Fruit fly (Drosophila melanogaster): Measurements from ENCODE around the gene CG43816.

Gene CG43816

DNA sequence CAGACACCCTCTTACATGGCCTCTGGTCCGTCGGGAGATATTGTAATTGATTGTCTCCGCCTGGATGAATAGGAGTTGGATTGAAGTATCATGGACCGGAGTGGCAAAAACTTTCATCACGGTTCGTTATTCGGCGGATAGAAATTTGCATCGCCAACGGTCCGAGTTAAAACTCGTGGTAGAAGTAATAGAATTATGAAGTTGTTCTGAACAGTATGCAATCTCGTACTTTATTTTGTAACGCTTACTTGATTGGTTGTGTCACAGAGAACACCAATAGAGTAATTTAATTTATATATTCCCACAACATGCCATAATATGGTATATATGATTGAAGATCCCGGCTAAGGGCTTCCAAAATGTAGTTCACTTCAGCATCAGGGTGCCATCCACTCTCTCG, at the start of gene CG43816, which contains the start of gene CG13245:
Gene CG43816, plus strand, starts transcription at position 301 of the 400 bp plus-strand sequence.
Gene CG13245, plus strand, starts transcription at position 301 of the 400 bp plus-strand sequence.
- TF ChIP-seq usp (GFP tag; optimal IDR thresholded peaks at IDR 0.05) (no peak), Dfd (GFP tag; optimal IDR thresholded peaks at IDR 0.05) (no peak), pan (optimal IDR thresholded peaks at IDR 0.05) (no peak), jim (GFP tag; optimal IDR thresholded peaks at IDR 0.05) (no peak), Abd-B (GFP tag; optimal IDR thresholded peaks at IDR 0.05) (no peak), Rel (GFP tag; optimal IDR thresholded peaks at IDR 0.05) (no peak), Rel (tag; optimal IDR thresholded peaks at IDR 0.05) (no peak)

DNA sequence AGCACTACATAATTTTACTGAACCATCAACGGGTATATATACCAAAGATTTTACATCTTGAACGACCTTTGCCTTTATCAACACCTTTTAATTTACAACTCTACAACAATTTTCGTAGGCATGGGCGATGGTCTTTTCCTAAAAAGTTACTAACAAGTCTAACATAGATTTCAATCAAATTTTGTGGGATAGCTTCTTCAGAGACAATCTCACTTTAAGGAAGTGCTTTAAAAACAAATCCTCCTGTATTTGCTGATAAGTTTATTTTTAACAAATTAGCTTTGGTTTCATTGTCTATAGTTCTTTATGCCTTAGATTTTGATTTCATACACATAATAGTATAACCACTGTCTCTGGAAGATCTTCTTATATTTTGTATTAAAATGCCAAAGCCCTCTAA, 46.6 kb upstream of the CG43816 start, which contains the start of gene CG18063:
Gene CG18063, plus strand, starts transcription at position 301 of the 400 bp plus-strand sequence.
- TF ChIP-seq N (GFP tag; optimal IDR thresholded peaks at IDR 0.05) = no peak
- TF ChIP-seq ey (GFP tag; optimal IDR thresholded peaks at IDR 0.05) = no peak
- no peak for TF ChIP-seq Hnf4 (GFP tag; optimal IDR thresholded peaks at IDR 0.05)
- no peak for TF ChIP-seq woc (GFP tag; optimal IDR thresholded peaks at IDR 0.05)
- no peak for TF ChIP-seq Abd-B (GFP tag; optimal IDR thresholded peaks at IDR 0.05)
- no peak for TF ChIP-seq Vsx2 (GFP tag; optimal IDR thresholded peaks at IDR 0.05; ENCODE audit: partially characterized antibody)
- no peak for TF ChIP-seq Rel (GFP tag; optimal IDR thresholded peaks at IDR 0.05)
- TF ChIP-seq Rel (tag; optimal IDR thresholded peaks at IDR 0.05) = no peak
- no peak for TF ChIP-seq lola (GFP tag; optimal IDR thresholded peaks at IDR 0.05)

DNA sequence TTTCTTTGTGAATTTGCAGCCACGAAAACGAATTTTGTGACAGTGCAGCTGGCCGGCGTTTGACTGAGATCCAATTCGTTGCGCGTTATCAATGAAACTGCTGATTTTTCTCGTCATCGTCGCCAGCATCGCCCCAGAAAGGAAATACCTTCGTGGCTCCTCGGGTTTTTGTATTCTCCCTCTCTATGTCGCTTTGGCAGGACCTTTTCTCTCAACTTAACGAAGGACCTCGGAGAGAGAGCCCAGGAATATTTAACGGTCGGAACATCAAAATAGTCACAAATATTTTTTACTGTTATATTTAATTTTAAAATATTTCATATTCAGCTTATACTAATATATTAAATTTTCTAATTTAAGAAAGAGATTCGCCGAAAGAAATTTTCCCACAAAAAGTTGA, 41.8 kb upstream of the CG43816 start, which contains the start of gene beat-Ib:
Gene beat-Ib, minus strand, starts transcription at position 101 of the 400 bp plus-strand sequence.
- no peak for TF ChIP-seq woc (GFP tag; optimal IDR thresholded peaks at IDR 0.05)
- no peak for TF ChIP-seq Hr83 (GFP tag; optimal IDR thresholded peaks at IDR 0.05; ENCODE audit: poor library complexity, severe bottlenecking)
- TF ChIP-seq Abd-B (GFP tag; optimal IDR thresholded peaks at IDR 0.05) = no peak
- TF ChIP-seq Jra (GFP tag; optimal IDR thresholded peaks at IDR 0.05) = no peak

dm6 chr2L:15979186-15979585, 24.9 kb upstream of the CG43816 start, which contains the start of gene CG10839:
Gene CG10839, plus strand, starts transcription at chr2L:15979486.
- TF ChIP-seq Dif (GFP tag; optimal IDR thresholded peaks at IDR 0.05; ENCODE audit: partially characterized antibody) (no peak), woc (GFP tag; optimal IDR thresholded peaks at IDR 0.05) (no peak), Hr83 (GFP tag; optimal IDR thresholded peaks at IDR 0.05; ENCODE audit: poor library complexity, severe bottlenecking) (no peak), h (GFP tag; optimal IDR thresholded peaks at IDR 0.05) (no peak), Dfd (GFP tag; optimal IDR thresholded peaks at IDR 0.05) (no peak), N (GFP tag; optimal IDR thresholded peaks at IDR 0.05) (no peak), fru (GFP tag; optimal IDR thresholded peaks at IDR 0.05) (no peak), sage (GFP tag; optimal IDR thresholded peaks at IDR 0.05) (no peak), CG32264 (GFP tag; optimal IDR thresholded peaks at IDR 0.05) (no peak), br (GFP tag; optimal IDR thresholded peaks at IDR 0.05) (no peak), HLH106 (tag; optimal IDR thresholded peaks at IDR 0.05) (no peak), Mio (GFP tag; optimal IDR thresholded peaks at IDR 0.05) (no peak), Rel (GFP tag; optimal IDR thresholded peaks at IDR 0.05) (no peak), Rel (tag; optimal IDR thresholded peaks at IDR 0.05) (no peak), rgr (GFP tag; optimal IDR thresholded peaks at IDR 0.05) (no peak), Myc (optimal IDR thresholded peaks at IDR 0.05) (no peak), CrebA (GFP tag; optimal IDR thresholded peaks at IDR 0.05; ENCODE audit: borderline replicate concordance) (no peak), Jra (GFP tag; optimal IDR thresholded peaks at IDR 0.05) (no peak), GATAd (GFP tag; optimal IDR thresholded peaks at IDR 0.05) (no peak)

DNA sequence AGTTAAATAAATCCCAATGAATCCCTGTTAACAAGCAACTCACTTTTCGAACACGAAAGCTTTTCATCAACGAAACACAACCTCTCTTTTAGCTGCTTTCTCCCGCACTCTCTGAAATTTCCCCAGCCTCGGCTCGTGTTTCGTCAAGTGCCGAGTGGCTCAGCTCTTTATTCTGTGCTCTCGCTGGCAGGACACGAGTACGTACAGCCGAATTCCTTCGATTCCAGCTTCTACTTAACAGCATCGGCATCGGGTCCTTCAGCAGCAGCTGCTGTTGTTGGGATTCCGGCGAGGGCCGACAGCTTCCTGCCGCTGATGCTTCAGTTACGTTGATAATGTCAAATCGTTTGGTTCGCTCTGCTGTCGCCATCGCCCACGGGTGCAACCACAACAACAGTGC, 3.9 kb upstream of the CG43816 start, which contains the start of gene beat-Ic:
Gene beat-Ic, plus strand, starts transcription at position 93 of the 400 bp plus-strand sequence.
- TF ChIP-seq foxo (GFP tag; optimal IDR thresholded peaks at IDR 0.05) = no peak
- TF ChIP-seq Hnf4 (GFP tag; optimal IDR thresholded peaks at IDR 0.05) = no peak
- TF ChIP-seq pan (optimal IDR thresholded peaks at IDR 0.05) = no peak
- TF ChIP-seq GATAd (GFP tag; optimal IDR thresholded peaks at IDR 0.05) = no peak
- no peak for TF ChIP-seq Sp1 (GFP tag; optimal IDR thresholded peaks at IDR 0.05)
- TF ChIP-seq Hr83 (GFP tag; optimal IDR thresholded peaks at IDR 0.05; ENCODE audit: poor library complexity, severe bottlenecking) = no peak
- no peak for TF ChIP-seq woc (GFP tag; optimal IDR thresholded peaks at IDR 0.05)
- no peak for TF ChIP-seq h (GFP tag; optimal IDR thresholded peaks at IDR 0.05)
- TF ChIP-seq Mio (GFP tag; optimal IDR thresholded peaks at IDR 0.05) = no peak
- TF ChIP-seq rgr (GFP tag; optimal IDR thresholded peaks at IDR 0.05) = no peak

dm6 chr2L:16003541-16003940, 584 bp upstream of the CG43816 start, which contains the start of gene CG34167:
Gene CG34167, minus strand, starts transcription at chr2L:16003641.
- TF ChIP-seq brk (GFP tag; optimal IDR thresholded peaks at IDR 0.05) (no peak), Hr78 (GFP tag; optimal IDR thresholded peaks at IDR 0.05) (no peak), ey (GFP tag; optimal IDR thresholded peaks at IDR 0.05) (no peak), dmrt93B (GFP tag; optimal IDR thresholded peaks at IDR 0.05) (no peak)
